Fruit fly (Drosophila melanogaster) whole organism, embryonic: ENCODE results near the gene CG14352.

Source experiments
- ATbp ChIP-seq: fragments of 200-800 bp; sonication (Bioruptor generic); optimal IDR thresholded peaks from 2 replicates; lab custom pipeline; 2017; ENCODE audit warnings: missing biosample characterization, mild to moderate bottlenecking, missing genetic modification characterization, missing genetic modification reagents
- B-H1 ChIP-seq: fragments of 200-800 bp; sonication (Bioruptor generic); IDR thresholded peaks from 3 replicates; pipeline ENCODE4 v1.3.6; 2022; ENCODE audit warnings: missing biosample characterization, missing genetic modification characterization
- BEAF-32 ChIP-seq: fragments of 200-800 bp; sonication (Bioruptor generic); optimal IDR thresholded peaks from 3 replicates; lab custom pipeline; 2017; ENCODE audit warnings: missing biosample characterization, missing genetic modification characterization, mild to moderate bottlenecking, moderate library complexity, missing genetic modification reagents
- CG11398 ChIP-seq: fragments of 200-800 bp; sonication (Bioruptor generic); optimal IDR thresholded peaks from 2 replicates; lab custom pipeline; 2016; ENCODE audit warnings: missing biosample characterization, missing genetic modification characterization
- CG12659 ChIP-seq: fragments of 200-800 bp; sonication (Bioruptor generic); optimal IDR thresholded peaks from 3 replicates; lab custom pipeline; 2017; ENCODE audit warnings: mild to moderate bottlenecking, missing biosample characterization, missing genetic modification reagents, missing genetic modification characterization
- CG13287 ChIP-seq: fragments of 200-800 bp; sonication (Bioruptor generic); IDR thresholded peaks from 2 replicates; pipeline ENCODE4 v1.3.6; 2022; ENCODE audit warnings: missing biosample characterization, missing genetic modification characterization; ENCODE audit not compliant: partially characterized antibody
- CG1529 ChIP-seq: fragments of 200-800 bp; sonication (Bioruptor generic); optimal IDR thresholded peaks from 3 replicates; lab custom pipeline; 2018; ENCODE audit warnings: missing biosample characterization, missing genetic modification characterization
- CG6175 ChIP-seq: fragments of 200-800 bp; sonication (Bioruptor generic); IDR thresholded peaks from 3 replicates; pipeline ENCODE4 v1.3.6; 2022; ENCODE audit warnings: missing biosample characterization, missing genetic modification characterization
- CG6272 ChIP-seq: fragments of 200-800 bp; sonication (Bioruptor generic); IDR thresholded peaks from 2 replicates; pipeline ENCODE4 v1.3.6; 2022; ENCODE audit warnings: missing biosample characterization, missing genetic modification characterization
- CG6689 ChIP-seq: fragments of 200-800 bp; sonication (Bioruptor generic); IDR thresholded peaks from 2 replicates; pipeline ENCODE4 v1.3.6; 2022; ENCODE audit warnings: missing biosample characterization, missing genetic modification characterization
- CG6765 ChIP-seq: fragments of 200-800 bp; sonication (Bioruptor generic); optimal IDR thresholded peaks from 3 replicates; lab custom pipeline; 2017; ENCODE audit warnings: missing biosample characterization, mild to moderate bottlenecking, missing genetic modification characterization
- CG6813 ChIP-seq: fragments of 200-800 bp; sonication (Bioruptor generic); optimal IDR thresholded peaks from 2 replicates; lab custom pipeline; 2017; ENCODE audit warnings: missing biosample characterization, missing genetic modification characterization, mild to moderate bottlenecking, moderate library complexity, missing genetic modification reagents
- CG7357 ChIP-seq: fragments of 200-800 bp; sonication (Bioruptor generic); IDR thresholded peaks from 3 replicates; pipeline ENCODE4 v1.3.6; 2022; ENCODE audit warnings: missing biosample characterization, missing genetic modification characterization
- CG7839 ChIP-seq: fragments of 200-800 bp; sonication (Bioruptor generic); optimal IDR thresholded peaks from 3 replicates; lab custom pipeline; 2018; ENCODE audit warnings: missing biosample characterization, mild to moderate bottlenecking, missing genetic modification characterization, moderate library complexity
- CG7928 ChIP-seq: fragments of 200-800 bp; sonication (Bioruptor generic); optimal IDR thresholded peaks from 2 replicates; lab custom pipeline; 2017; ENCODE audit warnings: missing biosample characterization, mild to moderate bottlenecking, missing genetic modification characterization
- D19A ChIP-seq: fragments of 200-800 bp; optimal IDR thresholded peaks from 3 replicates; lab custom pipeline; 2019; ENCODE audit warnings: missing biosample characterization, mild to moderate bottlenecking, missing genetic modification characterization, moderate library complexity
- Dek ChIP-seq: fragments of 200-800 bp; sonication (Bioruptor generic); optimal IDR thresholded peaks from 3 replicates; lab custom pipeline; 2019; ENCODE audit warnings: missing biosample characterization, mild to moderate bottlenecking, missing genetic modification characterization, moderate library complexity
- Dip3 ChIP-seq: fragments of 200-800 bp; sonication (Bioruptor generic); optimal IDR thresholded peaks from 3 replicates; lab custom pipeline; 2016; ENCODE audit warnings: missing biosample characterization, missing genetic modification characterization
- Dll ChIP-seq: fragments of 200-800 bp; sonication (Bioruptor generic); IDR thresholded peaks from 4 replicates; pipeline ENCODE4 v1.3.6; 2022; ENCODE audit warnings: missing biosample characterization, missing genetic modification characterization; ENCODE audit not compliant: partially characterized antibody
- Gug ChIP-seq: fragments of 200-800 bp; sonication (Bioruptor generic); IDR thresholded peaks from 4 replicates; pipeline ENCODE4 v1.3.6; 2022; ENCODE audit warnings: missing biosample characterization, missing genetic modification characterization
- H2.0 ChIP-seq: fragments of 200-800 bp; sonication (Bioruptor generic); IDR thresholded peaks from 2 replicates; pipeline ENCODE4 v1.3.6; 2022; ENCODE audit warnings: missing biosample characterization, missing genetic modification characterization
- HLH4C ChIP-seq: fragments of 200-800 bp; sonication (Bioruptor generic); IDR thresholded peaks from 3 replicates; pipeline ENCODE4 v1.3.6; 2022; ENCODE audit warnings: missing biosample characterization, missing genetic modification characterization; ENCODE audit not compliant: partially characterized antibody
- HmgZ ChIP-seq: fragments of 200-800 bp; sonication (Bioruptor generic); optimal IDR thresholded peaks from 2 replicates; lab custom pipeline; 2018; ENCODE audit warnings: missing biosample characterization, mild to moderate bottlenecking, missing genetic modification characterization
- Jarid2 ChIP-seq: fragments of 200-800 bp; sonication (Bioruptor generic); optimal IDR thresholded peaks from 3 replicates; lab custom pipeline; 2017; ENCODE audit warnings: mild to moderate bottlenecking, missing biosample characterization, missing genetic modification reagents, missing genetic modification characterization
- MTF-1 ChIP-seq: fragments of 200-800 bp; sonication (Bioruptor generic); optimal IDR thresholded peaks from 2 replicates; lab custom pipeline; 2018; ENCODE audit warnings: missing biosample characterization, mild to moderate bottlenecking, missing genetic modification characterization, borderline replicate concordance
- Mad ChIP-seq: fragments of 200-800 bp; sonication (Bioruptor generic); optimal IDR thresholded peaks from 2 replicates; lab custom pipeline; 2016; ENCODE audit warnings: missing biosample characterization, missing genetic modification characterization
- Mes4 ChIP-seq: fragments of 200-800 bp; sonication (Bioruptor generic); optimal IDR thresholded peaks from 2 replicates; lab custom pipeline; 2016; ENCODE audit warnings: missing biosample characterization, missing genetic modification characterization
- Myb ChIP-seq: fragments of 200-800 bp; sonication (Bioruptor generic); optimal IDR thresholded peaks from 2 replicates; lab custom pipeline; 2016; ENCODE audit warnings: missing biosample characterization, missing genetic modification characterization
- Neu2 ChIP-seq: fragments of 200-800 bp; sonication (Bioruptor generic); optimal IDR thresholded peaks from 3 replicates; lab custom pipeline; 2016; ENCODE audit warnings: missing biosample characterization, missing genetic modification characterization, borderline replicate concordance
- NfI ChIP-seq: fragments of 200-800 bp; sonication (Bioruptor generic); optimal IDR thresholded peaks from 3 replicates; lab custom pipeline; 2018; ENCODE audit warnings: missing biosample characterization, mild to moderate bottlenecking, missing genetic modification characterization, moderate library complexity
- Sox102F ChIP-seq: fragments of 200-800 bp; sonication (Bioruptor generic); optimal IDR thresholded peaks from 2 replicates; lab custom pipeline; 2018; ENCODE audit warnings: missing biosample characterization, mild to moderate bottlenecking, missing genetic modification characterization, moderate library complexity
- Tbp ChIP-seq: fragments of >200 bp; optimal IDR thresholded peaks from 2 replicates; lab custom pipeline; 2018; ENCODE audit warnings: missing biosample characterization, missing genetic modification characterization
- al ChIP-seq: fragments of 200-800 bp; sonication (Bioruptor generic); IDR thresholded peaks from 2 replicates; pipeline ENCODE4 v1.3.6; 2022; ENCODE audit warnings: missing biosample characterization, missing genetic modification characterization
- ap ChIP-seq: fragments of 200-800 bp; sonication (Bioruptor generic); IDR thresholded peaks from 2 replicates; pipeline ENCODE4 v1.3.6; 2022; ENCODE audit warnings: missing biosample characterization, missing genetic modification characterization
- ara ChIP-seq: fragments of 200-800 bp; sonication (Bioruptor generic); IDR thresholded peaks from 2 replicates; pipeline ENCODE4 v1.3.6; 2022; ENCODE audit warnings: missing biosample characterization, missing genetic modification characterization
- bigmax ChIP-seq: fragments of 200-800 bp; sonication (Bioruptor generic); optimal IDR thresholded peaks from 2 replicates; lab custom pipeline; 2018; ENCODE audit warnings: missing biosample characterization, mild to moderate bottlenecking, missing genetic modification characterization
- chm ChIP-seq: fragments of 200-800 bp; sonication (Bioruptor generic); IDR thresholded peaks from 2 replicates; pipeline ENCODE4 v1.3.6; 2022; ENCODE audit warnings: missing biosample characterization, missing genetic modification characterization
- crol ChIP-seq: fragments of 200-800 bp; sonication (Bioruptor generic); IDR thresholded peaks from 2 replicates; pipeline ENCODE4 v1.3.6; 2022; ENCODE audit warnings: missing biosample characterization, missing genetic modification characterization
- dysf ChIP-seq: fragments of 200-800 bp; sonication (Bioruptor generic); IDR thresholded peaks from 3 replicates; pipeline ENCODE4 v1.3.6; 2022; ENCODE audit warnings: missing biosample characterization, missing genetic modification characterization
- en ChIP-seq: fragments of 200-800 bp; sonication (Bioruptor generic); optimal IDR thresholded peaks from 2 replicates; lab custom pipeline; 2016; ENCODE audit warnings: missing biosample characterization, missing genetic modification characterization
- gem ChIP-seq: fragments of 200-800 bp; sonication (Bioruptor generic); optimal IDR thresholded peaks from 2 replicates; lab custom pipeline; 2019; ENCODE audit warnings: missing biosample characterization, mild to moderate bottlenecking, missing genetic modification characterization, moderate library complexity
- gsb ChIP-seq: fragments of 200-800 bp; sonication (Bioruptor generic); IDR thresholded peaks from 2 replicates; pipeline ENCODE4 v1.3.6; 2022; ENCODE audit warnings: missing biosample characterization, missing genetic modification characterization
- ham ChIP-seq: fragments of 200-800 bp; sonication (Bioruptor generic); IDR thresholded peaks from 2 replicates; pipeline ENCODE4 v1.3.6; 2022; ENCODE audit warnings: missing biosample characterization, missing genetic modification characterization
- lmd ChIP-seq: fragments of 200-800 bp; sonication (Bioruptor generic); IDR thresholded peaks from 2 replicates; pipeline ENCODE4 v1.3.6; 2022; ENCODE audit warnings: missing biosample characterization, missing genetic modification characterization
- mam ChIP-seq: fragments of 200-800 bp; sonication (Bioruptor generic); optimal IDR thresholded peaks from 3 replicates; lab custom pipeline; 2016; ENCODE audit warnings: missing biosample characterization, missing genetic modification characterization
- sc ChIP-seq, 3 experiments: fragments of >200 bp in 2 of 3; fragments of 200-800 bp in 1 of 3; sonication (Bioruptor generic) in 1 of 3; optimal IDR thresholded peaks; 2 replicates in 2 of 3; 3 replicates in 1 of 3; lab custom pipeline; 2017; ENCODE audit warnings: mild to moderate bottlenecking in 1 of 3, missing biosample characterization in 1 of 3, missing genetic modification characterization in 1 of 3, missing genetic modification reagents in 1 of 3
- sqz ChIP-seq: fragments of 200-800 bp; sonication (Bioruptor generic); optimal IDR thresholded peaks from 3 replicates; lab custom pipeline; 2018; ENCODE audit warnings: missing biosample characterization, mild to moderate bottlenecking, missing genetic modification characterization
- tup ChIP-seq: fragments of 200-800 bp; sonication (Bioruptor generic); optimal IDR thresholded peaks from 2 replicates; lab custom pipeline; 2016; ENCODE audit warnings: missing biosample characterization, mild to moderate bottlenecking, missing genetic modification characterization, moderate library complexity
- z ChIP-seq: fragments of 200-800 bp; sonication (Bioruptor generic); IDR thresholded peaks from 3 replicates; pipeline ENCODE4 v1.3.6; 2022; ENCODE audit warnings: missing biosample characterization, missing genetic modification characterization

Gene CG14352

DNA sequence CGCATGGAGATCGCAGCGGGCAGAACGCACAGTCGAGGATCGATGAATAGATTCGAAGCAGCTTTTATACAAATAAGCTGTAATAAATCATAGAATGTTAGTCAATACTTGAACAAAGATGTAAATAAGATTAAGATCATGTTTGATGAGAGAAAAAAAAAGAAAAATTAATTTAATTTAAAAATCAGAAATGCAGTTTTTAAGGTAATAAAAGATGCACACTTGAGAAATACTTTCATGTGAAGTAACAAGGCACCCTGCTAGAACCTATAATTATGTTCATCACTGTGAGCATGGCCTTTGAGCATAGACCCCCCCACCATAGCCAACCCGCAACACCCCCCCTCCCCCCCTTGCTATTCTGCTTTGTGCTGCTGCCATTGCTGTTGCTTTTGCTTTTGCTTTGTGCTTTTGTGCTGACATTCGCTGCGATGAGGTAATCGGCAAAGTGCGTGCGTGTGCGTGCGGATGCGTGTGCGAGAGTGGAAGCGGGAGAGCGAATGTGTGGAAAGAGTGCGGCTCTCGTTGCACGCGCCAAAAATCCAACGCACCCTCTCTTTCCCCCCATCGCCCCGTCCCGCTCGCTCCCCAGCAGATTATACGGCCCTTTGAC lies 32.1 kb downstream of the CG14352 start (continued):
- TF ChIP-seq Neu2 (GFP tag; lab: Kevin White, UChicago) (no peak), NfI (GFP tag; lab: Kevin White, UChicago) (peak; percentile 98), dysf (GFP tag; lab: Robert Waterston, UW) (peak; percentile 99), CG6765 (GFP tag; lab: Kevin White, UChicago) (peak; percentile 98), D19A (peak; percentile 95), gsb (peak; percentile 96), Mes4 (peak; percentile 83), z (GFP tag; lab: Robert Waterston, UW) (peak; percentile 53; the same call in 2 of the 3 replicates), ham (GFP tag; lab: Robert Waterston, UW) (peak; percentile 91), Mad (GFP tag; lab: Kevin White, UChicago) (peak; percentile 75), Gug (GFP tag; lab: Robert Waterston, UW) (peak; percentile 94), ara (peak; percentile 91), crol (peak; percentile 99), Dll (GFP tag; lab: Robert Waterston, UW) (no peak), tup (GFP tag; lab: Kevin White, UChicago) (peak; percentile 86), CG12659 (peak; percentile 99), CG13287 (peak; percentile 47; the same call in 1 of the 2 replicates), Jarid2 (GFP tag; lab: Kevin White, UChicago) (peak; percentile 89), al (peak; percentile 95), CG1529 (peak; percentile 92), Myb (GFP tag; lab: Kevin White, UChicago) (peak; percentile 78), CG6689 (GFP tag; lab: Robert Waterston, UW) (peak; percentile 96), CG6272 (GFP tag; lab: Robert Waterston, UW) (peak; percentile 90), lmd (peak; percentile 98), CG7928 (GFP tag; lab: Kevin White, UChicago) (peak; percentile 80), BEAF-32 (GFP tag; lab: Kevin White, UChicago) (peak; percentile 20), sqz (GFP tag; lab: Kevin White, UChicago) (peak; percentile 96), MTF-1 (GFP tag; lab: Kevin White, UChicago) (peak; percentile 91), CG11398 (GFP tag; lab: Kevin White, UChicago) (peak; percentile 63), CG7357 (peak; percentile 93), HmgZ (tag; lab: Kevin White, UChicago) (peak; percentile 98), bigmax (GFP tag; lab: Kevin White, UChicago) (peak; percentile 45), CG7839 (tag; lab: Kevin White, UChicago) (peak; percentile 99), ap (peak; percentile 95), sc (optimal IDR thresholded peaks at IDR 0.05; lab: Kevin White, UChicago) (no peak), sc (GFP tag; optimal IDR thresholded peaks at IDR 0.05; lab: Kevin White, UChicago) (peak; percentile 89), CG6175 (GFP tag; lab: Robert Waterston, UW) (peak; percentile 75; the same call in 2 of the 3 replicates), H2.0 (GFP tag; lab: Robert Waterston, UW) (peak; percentile 94), gem (peak; percentile 99), HLH4C (GFP tag; lab: Robert Waterston, UW) (peak; percentile 22; the same call in 1 of the 3 replicates), CG6813 (GFP tag; lab: Kevin White, UChicago) (peak; percentile 97), Dip3 (GFP tag; lab: Kevin White, UChicago) (peak; percentile 94), Dek (peak; percentile 98), mam (peak; percentile 95), en (GFP tag; lab: Kevin White, UChicago) (peak; percentile 84), Sox102F (GFP tag; lab: Kevin White, UChicago) (peak; percentile 97), B-H1 (GFP tag; lab: Robert Waterston, UW) (peak; percentile 96), ATbp (GFP tag; lab: Kevin White, UChicago) (peak; percentile 98), Tbp (GFP tag; lab: Kevin White, UChicago) (no peak), chm (GFP tag; lab: Robert Waterston, UW) (peak; percentile 89)
